Fruit fly (Drosophila melanogaster) S2 (cell line): Measurements from ENCODE around the gene Sras.

Source experiments
- CG8478 ChIP-seq: fragments of >200 bp; optimal IDR thresholded peaks from 2 replicates; lab custom pipeline; 2018
- CTCF ChIP-seq, 2 experiments: fragments of >200 bp; optimal IDR thresholded peaks; 2 replicates each; lab custom pipeline; 2018

dm6 chr3L:5548524-5549084, 15.0 kb upstream of the Sras start:
- no peak for TF ChIP-seq CG8478
- no peak for TF ChIP-seq CTCF (optimal IDR thresholded peaks at IDR 0.05; lab: Kevin White, UChicago)
